Fruit fly (Drosophila melanogaster): ENCODE results near the gene CG13606.

CG13606 gene

dm6 chr3R:24151924-24152809, 20.3 kb upstream of the CG13606 start, which contains the start of the genes p38a and CG6178 (continued):
- TF ChIP-seq CG17802 (tag; optimal IDR thresholded peaks at IDR 0.05) (peak; percentile 76), fu2 (GFP tag; optimal IDR thresholded peaks at IDR 0.05) (peak; percentile 62), her (GFP tag; optimal IDR thresholded peaks at IDR 0.05) (no peak), cwo (GFP tag; optimal IDR thresholded peaks at IDR 0.05) (peak; percentile 96), CG7987 (GFP tag; optimal IDR thresholded peaks at IDR 0.05) (peak; percentile 89), CG8944 (GFP tag; optimal IDR thresholded peaks at IDR 0.05) (peak; percentile 36), inv (GFP tag; IDR thresholded peaks at IDR 0.05; ENCODE audit: partially characterized antibody) (no peak), CG15514 (GFP tag; optimal IDR thresholded peaks at IDR 0.05) (peak; percentile 89), ATbp (GFP tag; optimal IDR thresholded peaks at IDR 0.05) (peak; percentile 93), CG10147 (GFP tag; optimal IDR thresholded peaks at IDR 0.05) (peak; percentile 98), kay (GFP tag; optimal IDR thresholded peaks at IDR 0.05) (peak; percentile 92), CG10654 (GFP tag; optimal IDR thresholded peaks at IDR 0.05) (peak; percentile 95), gcm (GFP tag; optimal IDR thresholded peaks at IDR 0.05) (peak; percentile 98), CG6272 (GFP tag; IDR thresholded peaks at IDR 0.05) (peak; percentile 94), crp (GFP tag; optimal IDR thresholded peaks at IDR 0.05) (peak; percentile 39 to 89), CG11696 (GFP tag; IDR thresholded peaks at IDR 0.05) (peak; percentile 81), CG12236 (GFP tag; optimal IDR thresholded peaks at IDR 0.05) (no peak), CG3726 (GFP tag; IDR thresholded peaks at IDR 0.05) (peak; percentile 95), CG12769 (tag; optimal IDR thresholded peaks at IDR 0.05) (peak; percentile 16), tll (GFP tag; optimal IDR thresholded peaks at IDR 0.05) (no peak), ham (GFP tag; IDR thresholded peaks at IDR 0.05) (peak; percentile 90), CG15269 (tag; optimal IDR thresholded peaks at IDR 0.05) (peak; percentile 99), dysf (GFP tag; IDR thresholded peaks at IDR 0.05) (peak; percentile 98), Eip74EF (GFP tag; optimal IDR thresholded peaks at IDR 0.05) (peak in 1 of 2 experiments; percentile 97), CG16779 (GFP tag; IDR thresholded peaks at IDR 0.05) (peak; percentile 79)

- TF ChIP-seq CG14441 (GFP tag; IDR thresholded peaks at IDR 0.05) = peak; percentile 95
- no peak for TF ChIP-seq ham (GFP tag; IDR thresholded peaks at IDR 0.05)
- peak; percentile 81 for TF ChIP-seq Rx (GFP tag; IDR thresholded peaks at IDR 0.05)
- TF ChIP-seq dan (GFP tag; IDR thresholded peaks at IDR 0.05) = peak; percentile 68
- peak; percentile 39; the same call in 1 of the 3 replicates for TF ChIP-seq CG6791 (GFP tag; IDR thresholded peaks at IDR 0.05; ENCODE audit: partially characterized antibody)
- no peak for TF ChIP-seq eve (GFP tag; optimal IDR thresholded peaks at IDR 0.05)
- TF ChIP-seq Oaz (GFP tag; IDR thresholded peaks at IDR 0.05) = peak; percentile 93
- TF ChIP-seq Jarid2 (GFP tag; optimal IDR thresholded peaks at IDR 0.05) = no peak
- peak; percentile 80 for TF ChIP-seq zen (tag; optimal IDR thresholded peaks at IDR 0.05)
- TF ChIP-seq Dref (GFP tag; IDR thresholded peaks at IDR 0.05) = peak; percentile 68
- peak; percentile 95 for TF ChIP-seq esg (GFP tag; conservative IDR thresholded peaks at IDR 0.05)
- peak; percentile 91 for TF ChIP-seq dimm (GFP tag; IDR thresholded peaks at IDR 0.05)
- TF ChIP-seq Ada2b (GFP tag; IDR thresholded peaks at IDR 0.05) = peak; percentile 91
- TF ChIP-seq CG15479 (GFP tag; optimal IDR thresholded peaks at IDR 0.05) = no peak
- TF ChIP-seq CG17328 (GFP tag; IDR thresholded peaks at IDR 0.05) = peak; percentile 79
- TF ChIP-seq CG12104 (GFP tag; optimal IDR thresholded peaks at IDR 0.05) = peak; percentile 81
- TF ChIP-seq bab2 (GFP tag; optimal IDR thresholded peaks at IDR 0.05) = peak; percentile 58
- TF ChIP-seq ato (GFP tag; IDR thresholded peaks at IDR 0.05; ENCODE audit: partially characterized antibody) = no peak
- peak; percentile 72 for TF ChIP-seq CG6175 (GFP tag; IDR thresholded peaks at IDR 0.05)
- peak; percentile 93 for TF ChIP-seq so (GFP tag; IDR thresholded peaks at IDR 0.05)
- peak; percentile 50 for TF ChIP-seq ems (GFP tag; optimal IDR thresholded peaks at IDR 0.05)
- no peak for TF ChIP-seq en (GFP tag; optimal IDR thresholded peaks at IDR 0.05)
- TF ChIP-seq Pdp1 (GFP tag; optimal IDR thresholded peaks at IDR 0.05) = peak; percentile 46 to 60
- peak; percentile 41 for TF ChIP-seq CG8944 (GFP tag; optimal IDR thresholded peaks at IDR 0.05)
These were observed 11.1 kb upstream of the CG13606 start, which contains the start of the genes Myo95E and TBC1d7 for dm6 chr3R:24161173-24161811. TSS of gene Myo95E (minus strand) at chr3R:24161498. TSS of gene TBC1d7 (plus strand) at chr3R:24161727.

Data from whole organism, embryonic.